Fruit fly (Drosophila melanogaster) whole organism, wandering third instar larva: ENCODE results near the gene Acat2.

Experiments used
- Abd-B ChIP-seq: fragments of >200 bp; optimal IDR thresholded peaks from 2 replicates; lab custom pipeline; 2017; ENCODE audit warnings: missing biosample characterization, missing genetic modification characterization
- CG32264 ChIP-seq: fragments of 200-800 bp; sonication (Bioruptor generic); optimal IDR thresholded peaks from 2 replicates; lab custom pipeline; 2016; ENCODE audit warnings: missing biosample characterization, missing genetic modification characterization
- CG9705 ChIP-seq: fragments of 200-800 bp; sonication (Bioruptor generic); optimal IDR thresholded peaks from 2 replicates; lab custom pipeline; 2018; ENCODE audit warnings: missing biosample characterization, mild to moderate bottlenecking, missing genetic modification characterization
- CrebA ChIP-seq: fragments of 200-800 bp; sonication (Bioruptor generic); optimal IDR thresholded peaks from 2 replicates; lab custom pipeline; 2016; ENCODE audit warnings: missing biosample characterization, mild to moderate bottlenecking, missing genetic modification characterization, borderline replicate concordance
- Dfd ChIP-seq: fragments of >200 bp; optimal IDR thresholded peaks from 2 replicates; lab custom pipeline; 2017; ENCODE audit warnings: missing biosample characterization, missing genetic modification characterization
- Dif ChIP-seq: fragments of 200-275, 200-300 bp; sonication (Bioruptor generic); optimal IDR thresholded peaks from 2 replicates; lab custom pipeline; 2018; ENCODE audit warnings: missing biosample characterization, missing genetic modification characterization; ENCODE audit not compliant: partially characterized antibody
- GATAd ChIP-seq: sonication (Bioruptor generic); optimal IDR thresholded peaks from 2 replicates; lab custom pipeline; 2016; ENCODE audit warnings: missing biosample characterization, missing genetic modification characterization
- HLH106 ChIP-seq: fragments of 200-800 bp; optimal IDR thresholded peaks from 3 replicates; lab custom pipeline; 2019; ENCODE audit warnings: missing biosample characterization, mild to moderate bottlenecking, missing genetic modification characterization, moderate library complexity
- Hnf4 ChIP-seq: fragments of 200-800 bp; sonication (Bioruptor generic); optimal IDR thresholded peaks from 2 replicates; lab custom pipeline; 2016; ENCODE audit warnings: missing biosample characterization, mild to moderate bottlenecking, missing genetic modification characterization
- Hr78 ChIP-seq: fragments of >200 bp; optimal IDR thresholded peaks from 2 replicates; lab custom pipeline; 2017; ENCODE audit warnings: missing biosample characterization, missing genetic modification characterization
- Hr83 ChIP-seq: fragments of 200-300 bp; sonication (Bioruptor generic); optimal IDR thresholded peaks from 2 replicates; lab custom pipeline; 2016; ENCODE audit warnings: missing biosample characterization, mild to moderate bottlenecking, missing genetic modification characterization, moderate library complexity; ENCODE audit not compliant: poor library complexity, severe bottlenecking
- Jra ChIP-seq: sonication (Bioruptor generic); optimal IDR thresholded peaks from 2 replicates; lab custom pipeline; 2016; ENCODE audit warnings: missing biosample characterization, missing genetic modification characterization
- Mio ChIP-seq: sonication (Bioruptor generic); optimal IDR thresholded peaks from 2 replicates; lab custom pipeline; 2016; ENCODE audit warnings: missing biosample characterization, missing genetic modification characterization
- Myc ChIP-seq: fragments of >200 bp; optimal IDR thresholded peaks from 2 replicates; lab custom pipeline; 2017
- N ChIP-seq: fragments of >200 bp; optimal IDR thresholded peaks from 2 replicates; lab custom pipeline; 2018; ENCODE audit warnings: missing biosample characterization, missing external identifiers, missing genetic modification characterization
- OdsH ChIP-seq: fragments of 200-800 bp; sonication (Bioruptor generic); optimal IDR thresholded peaks from 2 replicates; lab custom pipeline; 2016; ENCODE audit warnings: missing biosample characterization, mild to moderate bottlenecking, missing genetic modification characterization
- Rel ChIP-seq, 2 experiments: fragments of 200-800 bp; sonication (Bioruptor generic) in 1 of 2; optimal IDR thresholded peaks; 2 replicates in 1 of 2; 3 replicates in 1 of 2; lab custom pipeline; 2016 to 2019; ENCODE audit warnings: mild to moderate bottlenecking in 2 of 2, missing biosample characterization in 2 of 2, missing genetic modification characterization in 2 of 2, moderate library complexity in 1 of 2
- Sp1 ChIP-seq: fragments of 200-800 bp; sonication (Bioruptor generic); optimal IDR thresholded peaks from 3 replicates; lab custom pipeline; 2019; ENCODE audit warnings: missing biosample characterization, mild to moderate bottlenecking, missing genetic modification characterization, moderate library complexity
- Vsx2 ChIP-seq: fragments of 200-300, 225-300 bp; sonication (Bioruptor generic); optimal IDR thresholded peaks from 2 replicates; lab custom pipeline; 2018; ENCODE audit warnings: missing biosample characterization, missing genetic modification characterization; ENCODE audit not compliant: partially characterized antibody
- br ChIP-seq: fragments of 200-800 bp; sonication (Bioruptor generic); optimal IDR thresholded peaks from 2 replicates; lab custom pipeline; 2016; ENCODE audit warnings: missing biosample characterization, missing genetic modification characterization
- brk ChIP-seq: fragments of 200-800 bp; sonication (Bioruptor generic); optimal IDR thresholded peaks from 2 replicates; lab custom pipeline; 2016; ENCODE audit warnings: missing biosample characterization, mild to moderate bottlenecking, missing genetic modification characterization
- dl ChIP-seq, 2 experiments: fragments of 175-275, 200-275 bp in 1 of 2; fragments of 200-275 bp in 1 of 2; sonication (Bioruptor generic); optimal IDR thresholded peaks; lab custom pipeline; 2018; ENCODE audit warnings: mild to moderate bottlenecking in 2 of 2, missing biosample characterization in 2 of 2, missing genetic modification characterization in 2 of 2, moderate library complexity in 2 of 2; ENCODE audit not compliant: partially characterized antibody in 2 of 2, insufficient read depth in 1 of 2
- dmrt93B ChIP-seq: fragments of 200-800 bp; sonication (Bioruptor generic); optimal IDR thresholded peaks from 2 replicates; lab custom pipeline; 2018; ENCODE audit warnings: missing biosample characterization, mild to moderate bottlenecking, missing genetic modification characterization
- dsf ChIP-seq: sonication (Bioruptor generic); optimal IDR thresholded peaks from 2 replicates; lab custom pipeline; 2016; ENCODE audit warnings: missing biosample characterization, missing genetic modification characterization, borderline replicate concordance
- ey ChIP-seq: fragments of 200-800 bp; sonication (Bioruptor generic); optimal IDR thresholded peaks from 2 replicates; lab custom pipeline; 2016; ENCODE audit warnings: missing biosample characterization, missing genetic modification characterization
- foxo ChIP-seq, 2 experiments: fragments of 200-800 bp; sonication (Bioruptor generic); optimal IDR thresholded peaks; 2 replicates in 1 of 2; 3 replicates in 1 of 2; lab custom pipeline; 2016 to 2017; ENCODE audit warnings: missing biosample characterization in 2 of 2, missing genetic modification characterization in 2 of 2
- fru ChIP-seq: fragments of 200-800 bp; sonication (Bioruptor generic); optimal IDR thresholded peaks from 3 replicates; lab custom pipeline; 2016; ENCODE audit warnings: missing biosample characterization, mild to moderate bottlenecking, missing genetic modification characterization
- h ChIP-seq: fragments of 200-800 bp; sonication (Bioruptor generic); optimal IDR thresholded peaks from 3 replicates; lab custom pipeline; 2016; ENCODE audit warnings: missing biosample characterization, mild to moderate bottlenecking, missing genetic modification characterization
- jim ChIP-seq: fragments of 175-275, 200-325 bp; sonication (Bioruptor generic); optimal IDR thresholded peaks from 2 replicates; lab custom pipeline; 2016; ENCODE audit warnings: missing biosample characterization, mild to moderate bottlenecking, missing genetic modification characterization
- lola ChIP-seq: fragments of >200 bp; optimal IDR thresholded peaks from 2 replicates; lab custom pipeline; 2017; ENCODE audit warnings: missing biosample characterization, missing genetic modification characterization
- pan ChIP-seq: fragments of >200 bp; optimal IDR thresholded peaks from 2 replicates; lab custom pipeline; 2017
- psq ChIP-seq: fragments of 200-800 bp; sonication (Bioruptor generic); optimal IDR thresholded peaks from 3 replicates; lab custom pipeline; 2017; ENCODE audit warnings: missing biosample characterization, mild to moderate bottlenecking, missing genetic modification characterization, moderate library complexity
- rgr ChIP-seq: fragments of 200-800 bp; sonication (Bioruptor generic); optimal IDR thresholded peaks from 3 replicates; lab custom pipeline; 2016; ENCODE audit warnings: missing biosample characterization, mild to moderate bottlenecking, missing genetic modification characterization
- sage ChIP-seq: fragments of 200-800 bp; sonication (Bioruptor generic); optimal IDR thresholded peaks from 2 replicates; lab custom pipeline; 2016; ENCODE audit warnings: missing biosample characterization, mild to moderate bottlenecking, missing genetic modification characterization
- sv ChIP-seq: fragments of 200-800 bp; sonication (Bioruptor generic); optimal IDR thresholded peaks from 3 replicates; lab custom pipeline; 2016; ENCODE audit warnings: missing biosample characterization, missing genetic modification characterization
- tai ChIP-seq: sonication (Bioruptor generic); optimal IDR thresholded peaks from 2 replicates; lab custom pipeline; 2016; ENCODE audit warnings: missing biosample characterization, missing genetic modification characterization
- usp ChIP-seq: fragments of >200 bp; optimal IDR thresholded peaks from 2 replicates; lab custom pipeline; 2017; ENCODE audit warnings: missing biosample characterization, missing genetic modification characterization
- woc ChIP-seq: sonication (Bioruptor generic); optimal IDR thresholded peaks from 2 replicates; lab custom pipeline; 2016; ENCODE audit warnings: missing biosample characterization, mild to moderate bottlenecking, missing genetic modification characterization

Gene Acat2

dm6 chr3L:1300076-1300635 is 2.6 kb upstream of the Acat2 start (continued):
- TF ChIP-seq dl (GFP tag; optimal IDR thresholded peaks at IDR 0.05; lab: Kevin White, UChicago; ENCODE audit: insufficient read depth in 1 of 2, partially characterized antibody in 2 of 2): no peak
- TF ChIP-seq psq (GFP tag; lab: Kevin White, UChicago): peak; percentile 79
- TF ChIP-seq, all 38 proteins: peak for 14

dm6 chr3L:1302950-1303352 is 207 bp downstream of the Acat2 start:
- TF ChIP-seq brk: no peak
- TF ChIP-seq Abd-B (GFP tag; lab: Kevin White, UChicago): no peak
- TF ChIP-seq usp (GFP tag; lab: Kevin White, UChicago): no peak
- no peak for TF ChIP-seq Mio
- TF ChIP-seq fru (GFP tag; lab: Kevin White, UChicago): no peak
- TF ChIP-seq h (GFP tag; lab: Kevin White, UChicago): no peak
- TF ChIP-seq Vsx2 (GFP tag; lab: Kevin White, UChicago): no peak
- no peak for TF ChIP-seq tai
- TF ChIP-seq br (GFP tag; lab: Kevin White, UChicago): no peak
- TF ChIP-seq OdsH (GFP tag; lab: Kevin White, UChicago): no peak

dm6 chr3L:1305317-1305716 is 2.6 kb downstream of the Acat2 start:
- TF ChIP-seq Dfd (GFP tag; lab: Kevin White, UChicago) (no peak), woc (GFP tag; lab: Kevin White, UChicago) (no peak), CG9705 (GFP tag; lab: Kevin White, UChicago) (no peak), Jra (GFP tag; lab: Kevin White, UChicago) (no peak)

- peak; percentile 75 for TF ChIP-seq psq (GFP tag; lab: Kevin White, UChicago)
- no peak for TF ChIP-seq br (GFP tag; lab: Kevin White, UChicago)
- TF ChIP-seq pan (lab: Kevin White, UChicago): no peak
- no peak for TF ChIP-seq Dfd (GFP tag; lab: Kevin White, UChicago)
- peak; percentile 55 for TF ChIP-seq HLH106
- no peak for TF ChIP-seq usp (GFP tag; lab: Kevin White, UChicago)
- peak; percentile 56 for TF ChIP-seq OdsH (GFP tag; lab: Kevin White, UChicago)
- TF ChIP-seq CrebA (GFP tag; lab: Kevin White, UChicago): no peak
- TF ChIP-seq sage (GFP tag; lab: Kevin White, UChicago): no peak
- no peak for TF ChIP-seq Mio
- no peak for TF ChIP-seq dl (GFP tag; optimal IDR thresholded peaks at IDR 0.05; lab: Kevin White, UChicago; ENCODE audit: insufficient read depth in 1 of 2, partially characterized antibody in 2 of 2)
- TF ChIP-seq Myc: peak; percentile 90
- TF ChIP-seq brk: no peak
- no peak for TF ChIP-seq Dif (GFP tag; lab: Kevin White, UChicago)
- TF ChIP-seq dsf (GFP tag; lab: Kevin White, UChicago): no peak
- no peak for TF ChIP-seq dmrt93B
- peak; percentile 89 for TF ChIP-seq Hr83 (GFP tag; lab: Kevin White, UChicago)
- no peak for TF ChIP-seq lola (GFP tag; lab: Kevin White, UChicago)
- TF ChIP-seq Sp1: peak; percentile 44
- no peak for TF ChIP-seq Hnf4
- no peak for TF ChIP-seq Jra (GFP tag; lab: Kevin White, UChicago)
- no peak for TF ChIP-seq GATAd (GFP tag; lab: Kevin White, UChicago)
- no peak for TF ChIP-seq jim (GFP tag; lab: Kevin White, UChicago)
- no peak for TF ChIP-seq CG32264 (GFP tag; lab: Kevin White, UChicago)
- TF ChIP-seq Hr78: no peak
- no peak for TF ChIP-seq Rel (GFP tag; optimal IDR thresholded peaks at IDR 0.05; lab: Kevin White, UChicago)
- peak; percentile 66 for TF ChIP-seq Rel (tag; optimal IDR thresholded peaks at IDR 0.05; lab: Kevin White, UChicago)
- TF ChIP-seq foxo (GFP tag; optimal IDR thresholded peaks at IDR 0.05; lab: Kevin White, UChicago): peak in 1 of 2 experiments; percentile 69
- TF ChIP-seq woc (GFP tag; lab: Kevin White, UChicago): no peak
- peak; percentile 58 for TF ChIP-seq ey
- TF ChIP-seq sv (GFP tag; lab: Kevin White, UChicago): no peak
- TF ChIP-seq h (GFP tag; lab: Kevin White, UChicago): no peak
- TF ChIP-seq Abd-B (GFP tag; lab: Kevin White, UChicago): no peak
- TF ChIP-seq Vsx2 (GFP tag; lab: Kevin White, UChicago): no peak
- TF ChIP-seq CG9705 (GFP tag; lab: Kevin White, UChicago): peak; percentile 38
- no peak for TF ChIP-seq N
- peak; percentile 64 for TF ChIP-seq rgr (GFP tag; lab: Kevin White, UChicago)
- TF ChIP-seq fru (GFP tag; lab: Kevin White, UChicago): no peak
- TF ChIP-seq tai: no peak
Observed at dm6 chr3L:1307005-1307632, 4.4 kb downstream of the Acat2 start, which contains the start of the genes Ctr9 and Nt5a. Gene Ctr9 (plus strand): TSS chr3L:1307224. Gene Nt5a (minus strand): TSS chr3L:1307418.
